Fruit fly (Drosophila melanogaster): Measurements from ENCODE around the gene CG31633.
A peak's percentile ranks its signal among the peaks of the same experiment; 100 is the strongest.

DNA sequence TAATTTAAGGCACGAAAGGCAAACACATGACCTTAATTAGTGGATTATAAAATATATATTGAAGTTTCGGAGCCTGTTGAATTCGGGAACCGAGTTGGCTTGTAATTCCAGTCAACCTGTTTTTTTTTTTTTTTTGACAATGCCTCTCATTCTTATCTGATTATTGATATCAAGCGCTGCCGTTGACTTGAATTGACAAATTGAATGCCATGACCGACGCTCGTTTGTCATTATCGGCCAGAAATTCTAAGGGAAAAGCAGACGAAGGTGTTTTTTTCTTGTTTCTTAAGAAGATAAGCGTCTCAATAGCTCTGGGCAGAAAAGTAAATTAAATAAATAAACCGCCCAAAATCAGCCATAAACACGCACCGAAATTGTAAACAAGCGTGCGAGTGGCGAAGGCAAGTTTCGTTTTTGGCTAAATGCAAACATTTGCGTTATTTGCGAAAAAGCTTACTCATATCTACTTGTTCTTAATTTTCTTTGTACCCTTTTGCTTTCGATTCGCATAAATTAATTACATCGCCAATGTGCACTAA, 12.8 kb downstream of the CG31633 start:
- TF ChIP-seq dmrt93B (GFP tag; optimal IDR thresholded peaks at IDR 0.05), result no peak
- TF ChIP-seq psq (GFP tag; optimal IDR thresholded peaks at IDR 0.05), result peak; percentile 33
- no peak for TF ChIP-seq Myc (optimal IDR thresholded peaks at IDR 0.05)
- no peak for TF ChIP-seq Rel (GFP tag; optimal IDR thresholded peaks at IDR 0.05)
- no peak for TF ChIP-seq Rel (tag; optimal IDR thresholded peaks at IDR 0.05)
- no peak for TF ChIP-seq pan (optimal IDR thresholded peaks at IDR 0.05)
- no peak for TF ChIP-seq CG9705 (GFP tag; optimal IDR thresholded peaks at IDR 0.05)
- peak; percentile 32 for TF ChIP-seq CrebA (GFP tag; optimal IDR thresholded peaks at IDR 0.05; ENCODE audit: borderline replicate concordance)

Measured in whole organism, wandering third instar larva.